Fruit fly (Drosophila melanogaster): Measurements from ENCODE around the gene CG31787.

DNA sequence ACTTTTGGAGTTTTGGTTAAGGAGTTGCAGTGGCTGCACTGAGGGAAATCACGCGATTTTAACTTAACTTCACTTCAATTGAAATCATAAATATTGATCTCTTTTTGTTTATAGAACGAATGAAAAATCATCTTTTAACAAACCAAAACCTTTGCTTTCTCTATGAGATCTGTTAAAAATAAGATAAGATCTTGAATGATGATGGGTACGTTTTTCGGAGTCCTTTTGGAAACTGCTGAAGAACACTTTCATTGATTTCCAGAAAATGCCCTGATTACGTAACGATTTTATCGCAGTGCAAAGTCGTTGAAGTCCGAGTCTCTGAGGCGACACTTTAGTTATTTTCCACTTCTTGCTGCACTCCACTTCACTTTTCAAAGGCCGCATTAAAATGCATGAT lies 26.8 kb upstream of the CG31787 start:
- no peak for TF ChIP-seq CG7372 (GFP tag; IDR thresholded peaks at IDR 0.05)
- TF ChIP-seq sc (optimal IDR thresholded peaks at IDR 0.05) = no peak
- TF ChIP-seq sc (GFP tag; optimal IDR thresholded peaks at IDR 0.05) = peak; percentile 52
- TF ChIP-seq CG1024 (GFP tag; IDR thresholded peaks at IDR 0.05) = no peak
- TF ChIP-seq Dll (GFP tag; IDR thresholded peaks at IDR 0.05; ENCODE audit: partially characterized antibody) = no peak
- TF ChIP-seq lola (GFP tag; optimal IDR thresholded peaks at IDR 0.05) = peak in 1 of 3 experiments; percentile 84
- TF ChIP-seq Hmr (GFP tag; optimal IDR thresholded peaks at IDR 0.05) = no peak
- TF ChIP-seq CG2875 (GFP tag; optimal IDR thresholded peaks at IDR 0.05) = peak; percentile 67
- no peak for TF ChIP-seq Adf1 (GFP tag; IDR thresholded peaks at IDR 0.05)

Measured in whole organism, embryonic.